Worm (Caenorhabditis elegans): ENCODE data around the gene F14D2.7.

DNA sequence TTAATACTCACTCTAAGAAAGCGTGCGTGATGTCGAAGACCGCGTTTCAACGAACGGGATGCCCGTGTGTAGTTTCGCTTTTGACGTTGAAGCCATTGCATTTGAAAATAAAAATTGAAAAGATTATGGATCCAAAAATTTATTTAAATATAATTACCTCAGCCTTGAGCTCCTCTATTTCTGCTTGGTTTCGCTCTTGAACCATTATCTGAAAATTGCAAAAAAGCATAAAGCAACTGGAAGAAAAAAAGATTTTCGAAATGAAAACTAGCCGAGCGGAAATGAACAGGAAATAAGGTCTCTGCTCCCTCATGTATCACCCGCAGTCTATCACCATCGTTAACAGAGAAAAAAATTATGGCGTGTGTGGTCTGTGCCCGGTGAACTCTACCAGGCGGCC is 28.6 kb upstream of the F14D2.7 start, which contains the start of gene Y49F6C.6:
- TF ChIP-seq F49E8.2 (tag; optimal IDR thresholded peaks at IDR 0.05; ENCODE audit: borderline replicate concordance) (no peak), nhr-237 (tag; optimal IDR thresholded peaks at IDR 0.05) (no peak), mdt-29 (GFP tag; IDR thresholded peaks at IDR 0.05) (no peak), mdl-1 (tag; optimal IDR thresholded peaks at IDR 0.05) (no peak), unc-62 (GFP tag; optimal IDR thresholded peaks at IDR 0.05 in 1 of 2) (no peak), unc-62 (tag; optimal IDR thresholded peaks at IDR 0.05) (no peak), pha-4 (GFP tag; IDR thresholded peaks at IDR 0.05) (no peak), pha-4 (tag; optimal IDR thresholded peaks at IDR 0.05) (no peak), unc-39 (tag; optimal IDR thresholded peaks at IDR 0.05) (no peak), zag-1 (tag; optimal IDR thresholded peaks at IDR 0.05) (no peak), ceh-82 (tag; optimal IDR thresholded peaks at IDR 0.05) (no peak)

Data from whole organism, L4 larva.